Worm (Caenorhabditis elegans) whole organism, L3 larva: ENCODE data around the gene F20G2.1.

Experiments
- R02D3.7 ChIP-seq: fragments of 150-350 bp; optimal IDR thresholded peaks from 2 replicates; lab custom pipeline; 2014; ENCODE audit warnings: missing biosample characterization, missing genetic modification characterization
- ZK546.5 ChIP-seq: sonication (generic microtip); optimal IDR thresholded peaks from 2 replicates; lab custom pipeline; 2017; ENCODE audit warnings: missing biosample characterization, missing genetic modification characterization
- aly-2 ChIP-seq: fragments of 150-350 bp; optimal IDR thresholded peaks from 2 replicates; lab custom pipeline; 2014; ENCODE audit warnings: missing biosample characterization, missing genetic modification characterization
- ceh-16 ChIP-seq: sonication (generic microtip); optimal IDR thresholded peaks from 2 replicates; lab custom pipeline; 2017; ENCODE audit warnings: missing biosample characterization, missing genetic modification characterization
- ceh-28 ChIP-seq: fragments of 150-350 bp; optimal IDR thresholded peaks from 2 replicates; lab custom pipeline; 2014; ENCODE audit warnings: missing biosample characterization, missing genetic modification reagents, missing genetic modification characterization
- ceh-9 ChIP-seq: sonication (generic microtip); optimal IDR thresholded peaks from 2 replicates; lab custom pipeline; 2018; ENCODE audit warnings: missing biosample characterization, missing genetic modification characterization
- daf-12 ChIP-seq: fragments of 150-350 bp; optimal IDR thresholded peaks from 2 replicates; lab custom pipeline; 2014; ENCODE audit warnings: missing biosample characterization, missing genetic modification reagents, missing genetic modification characterization
- egl-27 ChIP-seq: sonication (generic microtip); optimal IDR thresholded peaks from 4 replicates; lab custom pipeline; 2017; ENCODE audit warnings: missing biosample characterization, missing genetic modification reagents, missing genetic modification characterization
- egl-5 ChIP-seq: fragments of 150-350 bp; optimal IDR thresholded peaks from 2 replicates; lab custom pipeline; 2017; ENCODE audit warnings: missing biosample characterization, missing genetic modification reagents, missing genetic modification characterization, inconsistent platforms
- elt-1 ChIP-seq: fragments of 150-350 bp; optimal IDR thresholded peaks from 2 replicates; lab custom pipeline; 2014; ENCODE audit warnings: missing biosample characterization, missing genetic modification characterization
- elt-2 ChIP-seq: sonication (generic microtip); optimal IDR thresholded peaks from 2 replicates; lab custom pipeline; 2016; ENCODE audit warnings: missing genetic modification reagents, mild to moderate bottlenecking, missing genetic modification characterization, missing compliant biosample characterization
- elt-3 ChIP-seq, 3 experiments: fragments of 150-350 bp in 1 of 3; sonication (generic microtip) in 2 of 3; optimal IDR thresholded peaks; 2 replicates in 2 of 3; 4 replicates in 1 of 3; lab custom pipeline; 2014 to 2017; ENCODE audit warnings: missing biosample characterization in 3 of 3, missing genetic modification characterization in 3 of 3
- fkh-2 ChIP-seq: fragments of 150-350 bp; optimal IDR thresholded peaks from 2 replicates; lab custom pipeline; 2014; ENCODE audit warnings: missing biosample characterization, missing genetic modification reagents, missing genetic modification characterization
- hmg-11 ChIP-seq: sonication (generic microtip); optimal IDR thresholded peaks from 2 replicates; lab custom pipeline; 2016; ENCODE audit warnings: missing genetic modification characterization, missing compliant biosample characterization
- jun-1 ChIP-seq: fragments of 150-350 bp; optimal IDR thresholded peaks from 2 replicates; lab custom pipeline; 2014; ENCODE audit warnings: missing biosample characterization, missing genetic modification reagents, missing genetic modification characterization
- lin-15B ChIP-seq: fragments of 150-350 bp; optimal IDR thresholded peaks from 2 replicates; lab custom pipeline; 2014; ENCODE audit warnings: missing biosample characterization, missing genetic modification characterization
- lin-39 ChIP-seq: fragments of 150-350 bp; optimal IDR thresholded peaks from 2 replicates; lab custom pipeline; 2018; ENCODE audit warnings: missing biosample characterization, missing genetic modification reagents, missing genetic modification characterization
- lsy-12 ChIP-seq: sonication (generic microtip); optimal IDR thresholded peaks from 2 replicates; lab custom pipeline; 2016; ENCODE audit warnings: mild to moderate bottlenecking, missing genetic modification characterization, missing compliant biosample characterization
- mml-1 ChIP-seq: fragments of 150-350 bp; sonication (generic microtip); optimal IDR thresholded peaks from 3 replicates; lab custom pipeline; 2014; ENCODE audit warnings: missing biosample characterization, missing genetic modification characterization
- nfya-1 ChIP-seq: sonication (generic microtip); optimal IDR thresholded peaks from 2 replicates; lab custom pipeline; 2017; ENCODE audit warnings: missing genetic modification characterization, mild to moderate bottlenecking, missing compliant biosample characterization, antibody characterized with exemption, moderate library complexity; ENCODE audit not compliant: insufficient read depth
- nhr-11 ChIP-seq: fragments of 150-350 bp; optimal IDR thresholded peaks from 2 replicates; lab custom pipeline; 2014; ENCODE audit warnings: missing biosample characterization, missing genetic modification characterization
- nhr-12 ChIP-seq: fragments of 150-350 bp; optimal IDR thresholded peaks from 2 replicates; lab custom pipeline; 2014; ENCODE audit warnings: missing biosample characterization, missing genetic modification characterization
- nhr-67 ChIP-seq: fragments of 150-350 bp; optimal IDR thresholded peaks from 2 replicates; lab custom pipeline; 2014; ENCODE audit warnings: missing biosample characterization, missing genetic modification characterization
- nhr-76 ChIP-seq: fragments of 150-350 bp; sonication (generic microtip); optimal IDR thresholded peaks from 5 replicates; lab custom pipeline; 2014; ENCODE audit warnings: missing biosample characterization, missing genetic modification characterization
- pha-4 ChIP-seq: fragments of 150-350 bp; optimal IDR thresholded peaks from 2 replicates; lab custom pipeline; 2014; ENCODE audit warnings: missing biosample characterization, missing genetic modification reagents, missing genetic modification characterization
- pqm-1 ChIP-seq: fragments of 150-350 bp; optimal IDR thresholded peaks from 2 replicates; lab custom pipeline; 2017; ENCODE audit warnings: missing biosample characterization, missing genetic modification characterization, inconsistent platforms
- sea-2 ChIP-seq: fragments of 150-350 bp; sonication (generic microtip); optimal IDR thresholded peaks from 4 replicates; lab custom pipeline; 2014; ENCODE audit warnings: missing biosample characterization, missing genetic modification reagents, missing genetic modification characterization
- skn-1 ChIP-seq: fragments of 150-350 bp; optimal IDR thresholded peaks from 2 replicates; lab custom pipeline; 2014; ENCODE audit warnings: missing biosample characterization, missing genetic modification characterization
- snpc-4 ChIP-seq: fragments of 150-350 bp; optimal IDR thresholded peaks from 2 replicates; lab custom pipeline; 2014; ENCODE audit warnings: missing biosample characterization, missing genetic modification characterization
- tbx-2 ChIP-seq: sonication (generic microtip); optimal IDR thresholded peaks from 2 replicates; lab custom pipeline; 2016; ENCODE audit warnings: mild to moderate bottlenecking, missing genetic modification characterization, missing compliant biosample characterization
- unc-39 ChIP-seq: sonication (generic microtip); optimal IDR thresholded peaks from 4 replicates; lab custom pipeline; 2017; ENCODE audit warnings: missing biosample characterization, missing genetic modification characterization
- unc-62 ChIP-seq: fragments of 150-350 bp; sonication (generic microtip); optimal IDR thresholded peaks from 4 replicates; lab custom pipeline; 2014; ENCODE audit warnings: missing biosample characterization, missing genetic modification reagents, missing genetic modification characterization
- ztf-11 ChIP-seq: fragments of 150-350 bp; optimal IDR thresholded peaks from 2 replicates; lab custom pipeline; 2014; ENCODE audit warnings: missing biosample characterization, missing genetic modification characterization
- ztf-4 ChIP-seq: fragments of 150-350 bp; optimal IDR thresholded peaks from 2 replicates; lab custom pipeline; 2014; ENCODE audit warnings: missing biosample characterization, missing genetic modification characterization

Gene F20G2.1

ce11 chrV:13757349-13757748, 4.0 kb upstream of the F20G2.1 start:
- TF ChIP-seq snpc-4 (tag; lab: Kevin White, UChicago) (peak; percentile 56), ceh-28 (no peak), R02D3.7 (no peak), nfya-1 (tag; lab: Kevin White, UChicago) (peak; percentile 29), nhr-12 (tag; lab: Kevin White, UChicago) (no peak), lin-15B (tag; lab: Kevin White, UChicago) (peak; percentile 66), pha-4 (tag; lab: Kevin White, UChicago) (peak; percentile 49), lin-39 (tag; lab: Kevin White, UChicago) (peak; percentile 34)

DNA sequence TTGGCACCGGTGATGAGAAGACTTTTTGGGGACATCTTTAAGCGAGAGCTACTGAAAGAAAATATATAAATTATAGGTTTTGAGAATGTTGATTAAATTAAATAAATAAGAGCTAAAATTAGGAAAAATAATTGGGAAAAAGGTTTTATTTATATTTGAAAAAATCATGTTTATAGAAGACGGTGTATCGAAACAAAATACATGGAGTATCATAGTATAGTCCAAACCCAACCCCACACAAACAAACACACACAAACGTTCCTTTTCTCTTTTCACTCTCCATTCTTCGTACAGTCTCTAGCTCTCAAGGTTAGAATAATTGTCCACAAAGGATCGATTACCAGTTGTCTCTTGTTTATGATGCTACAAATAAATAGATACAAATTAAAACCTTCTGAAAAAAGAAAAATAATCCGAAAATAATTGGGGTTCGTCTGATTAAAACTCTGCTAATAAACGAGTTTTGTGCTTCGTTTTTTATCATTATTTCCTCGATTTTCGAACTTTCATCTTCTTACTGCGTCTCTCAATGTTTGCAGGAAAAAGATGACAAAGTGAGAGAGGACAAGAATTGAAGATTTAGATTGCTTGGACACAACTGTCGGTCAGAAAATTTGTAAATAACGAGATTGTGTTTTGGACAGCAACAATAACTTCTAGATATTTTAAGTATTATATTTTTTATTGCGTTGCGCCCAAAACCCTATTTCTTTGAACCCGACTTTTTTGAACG, 3.1 kb upstream of the F20G2.1 start, which contains the start of gene F20G2.2:
TSS of gene F20G2.2 (minus strand) at position 51 of the 733 bp plus-strand sequence.
- no peak for TF ChIP-seq ZK546.5 (tag; lab: Kevin White, UChicago)
- no peak for TF ChIP-seq unc-62
- TF ChIP-seq elt-2 (tag; lab: Kevin White, UChicago): peak; percentile 43
- TF ChIP-seq skn-1 (tag; lab: Kevin White, UChicago): peak; percentile 83
- TF ChIP-seq ceh-28: peak; percentile 20
- peak; percentile 13 for TF ChIP-seq hmg-11 (tag; lab: Kevin White, UChicago)
- TF ChIP-seq pha-4 (tag; lab: Kevin White, UChicago): peak; percentile 45

DNA sequence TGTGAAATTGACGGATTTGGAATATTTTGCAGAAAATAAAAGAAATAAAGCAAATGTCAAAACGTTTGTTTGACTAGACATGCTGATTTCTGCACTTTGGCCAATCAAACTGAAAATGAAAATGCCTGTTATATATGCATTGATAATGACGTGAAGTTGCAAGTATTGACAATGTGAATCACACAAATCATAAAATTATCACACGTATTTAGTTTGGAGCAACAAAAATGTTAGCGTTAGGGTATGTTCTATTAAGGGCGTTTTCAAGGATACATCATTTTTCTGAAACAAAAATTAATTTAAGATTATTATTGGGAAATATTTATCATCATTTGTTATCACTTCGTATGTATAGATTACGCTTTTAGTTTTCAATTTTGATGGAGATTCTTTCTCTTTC, 1.6 kb downstream of the F20G2.1 start, which contains the start of gene cld-9:
TSS of gene cld-9 (minus strand) at position 81 of the 400 bp plus-strand sequence.
- no peak for TF ChIP-seq skn-1 (tag; lab: Kevin White, UChicago)
- TF ChIP-seq pqm-1 (tag; lab: Kevin White, UChicago): peak; percentile 40
- peak; percentile 71 for TF ChIP-seq elt-2 (tag; lab: Kevin White, UChicago)

DNA sequence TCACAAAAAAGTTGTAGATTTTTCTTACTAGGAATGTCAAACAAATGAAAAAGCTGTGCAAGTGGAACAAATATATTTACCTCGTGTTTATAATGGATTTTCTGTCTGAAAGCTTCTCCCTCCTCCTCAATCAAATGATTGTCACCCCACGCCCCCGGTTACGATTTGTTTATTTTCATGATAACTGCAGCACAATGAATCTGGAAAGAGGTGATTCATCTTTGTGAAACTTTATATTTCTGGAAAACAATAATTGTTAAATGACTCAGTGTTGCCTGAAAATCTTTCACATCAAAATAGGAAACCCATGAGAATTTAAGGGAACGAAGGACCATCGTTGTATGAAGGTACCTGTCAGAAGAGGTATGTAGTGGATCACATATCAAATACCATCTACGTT, 4.7 kb downstream of the F20G2.1 start, which contains the start of gene F35E12.10:
TSS of gene F35E12.10 (minus strand) at position 101 of the 400 bp plus-strand sequence.
- TF ChIP-seq fkh-2 (tag; lab: Kevin White, UChicago): no peak

ce11 chrV:13744901-13745300, 8.5 kb downstream of the F20G2.1 start, which contains the start of gene F35E12.9:
Gene F35E12.9, minus strand, starts transcription at chrV:13745127.
- TF ChIP-seq ztf-4 (tag; lab: Kevin White, UChicago): no peak
- TF ChIP-seq unc-39 (tag; lab: Kevin White, UChicago): no peak
- TF ChIP-seq nhr-67 (tag; lab: Kevin White, UChicago): no peak
- no peak for TF ChIP-seq egl-27 (tag; lab: Kevin White, UChicago)
- no peak for TF ChIP-seq daf-12 (tag; lab: Kevin White, UChicago)
- no peak for TF ChIP-seq nhr-76 (tag; lab: Kevin White, UChicago)
- no peak for TF ChIP-seq R02D3.7
- no peak for TF ChIP-seq lin-39 (tag; lab: Kevin White, UChicago)
- no peak for TF ChIP-seq elt-3 (tag; optimal IDR thresholded peaks at IDR 0.05; lab: Kevin White, UChicago)
- TF ChIP-seq aly-2 (tag; lab: Kevin White, UChicago): no peak
- no peak for TF ChIP-seq nhr-11
- no peak for TF ChIP-seq elt-1
- peak; percentile 49 for TF ChIP-seq jun-1
- no peak for TF ChIP-seq sea-2 (GFP tag; lab: Kevin White, UChicago)
- TF ChIP-seq mml-1: no peak
- TF ChIP-seq pha-4 (tag; lab: Kevin White, UChicago): peak; percentile 61
- TF ChIP-seq pqm-1 (tag; lab: Kevin White, UChicago): peak; percentile 94
- no peak for TF ChIP-seq ceh-28
- TF ChIP-seq ceh-9 (tag; lab: Kevin White, UChicago): no peak
- TF ChIP-seq ztf-11: no peak
- no peak for TF ChIP-seq lsy-12 (tag; lab: Kevin White, UChicago)
- no peak for TF ChIP-seq skn-1 (tag; lab: Kevin White, UChicago)
- peak; percentile 95 for TF ChIP-seq elt-2 (tag; lab: Kevin White, UChicago)
- no peak for TF ChIP-seq ceh-16 (tag; lab: Kevin White, UChicago)
- no peak for TF ChIP-seq tbx-2 (tag; lab: Kevin White, UChicago)
- TF ChIP-seq egl-5 (tag; lab: Kevin White, UChicago): no peak
- TF ChIP-seq nhr-12 (tag; lab: Kevin White, UChicago): no peak
- TF ChIP-seq, all 47 proteins: peak for 4
